Worm (Caenorhabditis elegans): ENCODE measurements around the gene ubc-7.

The ubc-7 gene

ce11 chrIII:9631117-9631655, at the start of gene ubc-7 (continued):
- TF ChIP-seq dpl-1 (GFP tag; optimal IDR thresholded peaks at IDR 0.05), result peak; percentile 95
- TF ChIP-seq ZK185.1 (tag; optimal IDR thresholded peaks at IDR 0.05; ENCODE audit: poor library complexity, severe bottlenecking), result peak; percentile 63
- peak; percentile 22 for TF ChIP-seq snpc-1.3 (tag; optimal IDR thresholded peaks at IDR 0.05; ENCODE audit: insufficient read depth)
- no peak for TF ChIP-seq Y79H2A.3 (GFP tag; conservative IDR thresholded peaks at IDR 0.05)
- no peak for TF ChIP-seq sea-2 (GFP tag; IDR thresholded peaks at IDR 0.05)
- no peak for TF ChIP-seq somi-1 (GFP tag; optimal IDR thresholded peaks at IDR 0.05)
- peak; percentile 30; the same call in 1 of the 2 replicates for TF ChIP-seq madf-3 (GFP tag; IDR thresholded peaks at IDR 0.05)
- no peak for TF ChIP-seq F57C9.4 (tag; optimal IDR thresholded peaks at IDR 0.05)
- no peak for TF ChIP-seq ztf-25 (GFP tag; IDR thresholded peaks at IDR 0.05)
- TF ChIP-seq dox-1 (GFP tag; IDR thresholded peaks at IDR 0.05), result peak; percentile 25; the same call in 1 of the 2 replicates
- TF ChIP-seq madf-10 (tag; optimal IDR thresholded peaks at IDR 0.05), result no peak
- TF ChIP-seq chd-7 (tag; optimal IDR thresholded peaks at IDR 0.05), result no peak
- peak; percentile 43; the same call in 1 of the 2 replicates for TF ChIP-seq nfyb-1 (GFP tag; IDR thresholded peaks at IDR 0.05)
- TF ChIP-seq C06A6.2 (GFP tag; conservative IDR thresholded peaks at IDR 0.05), result no peak
- TF ChIP-seq Y53G8AR.9 (GFP tag; conservative IDR thresholded peaks at IDR 0.05), result no peak
- TF ChIP-seq ztf-3 (GFP tag; optimal IDR thresholded peaks at IDR 0.05), result no peak
- no peak for TF ChIP-seq nhr-27 (tag; optimal IDR thresholded peaks at IDR 0.05)
- peak; percentile 70 for TF ChIP-seq rcor-1 (GFP tag; IDR thresholded peaks at IDR 0.05)
- TF ChIP-seq ccch-3 (GFP tag; optimal IDR thresholded peaks at IDR 0.05), result no peak
- TF ChIP-seq ztf-28 (GFP tag; IDR thresholded peaks at IDR 0.05), result no peak
- no peak for TF ChIP-seq unc-130 (GFP tag; optimal IDR thresholded peaks at IDR 0.05)
- TF ChIP-seq mes-4 (tag; optimal IDR thresholded peaks at IDR 0.05), result no peak
- TF ChIP-seq F39B2.1 (GFP tag; IDR thresholded peaks at IDR 0.05), result no peak
- TF ChIP-seq ceh-40 (GFP tag; IDR thresholded peaks at IDR 0.05), result no peak
- TF ChIP-seq lin-26 (GFP tag; IDR thresholded peaks at IDR 0.05), result no peak
- TF ChIP-seq let-526 (GFP tag; IDR thresholded peaks at IDR 0.05), result 0 out of 2 replicates have a peak, but pooled peaks have one; percentile 6
- no peak for TF ChIP-seq sptf-2 (GFP tag; optimal IDR thresholded peaks at IDR 0.05)
- TF ChIP-seq lin-40 (tag; optimal IDR thresholded peaks at IDR 0.05), result peak; percentile 52
- TF ChIP-seq nhr-120 (GFP tag; IDR thresholded peaks at IDR 0.05), result no peak
- no peak for TF ChIP-seq pbrm-1 (GFP tag; IDR thresholded peaks at IDR 0.05)
- TF ChIP-seq ztf-18 (tag; optimal IDR thresholded peaks at IDR 0.05), result peak; percentile 48

- no peak for TF ChIP-seq F49E8.2 (tag; optimal IDR thresholded peaks at IDR 0.05; ENCODE audit: insufficient read depth)
- TF ChIP-seq ceh-91 (GFP tag; IDR thresholded peaks at IDR 0.05), result no peak
- TF ChIP-seq mes-4 (tag; optimal IDR thresholded peaks at IDR 0.05), result no peak
- TF ChIP-seq T07F8.4 (tag; optimal IDR thresholded peaks at IDR 0.05), result no peak
- no peak for TF ChIP-seq mcd-1 (GFP tag; IDR thresholded peaks at IDR 0.05)
- TF ChIP-seq egl-44 (GFP tag; IDR thresholded peaks at IDR 0.05), result no peak
- TF ChIP-seq ztf-6 (GFP tag; IDR thresholded peaks at IDR 0.05), result no peak
- no peak for TF ChIP-seq chd-7 (tag; optimal IDR thresholded peaks at IDR 0.05)
Observed at ce11 chrIII:9678819-9679218, 47.9 kb upstream of the ubc-7 start, which contains the start of gene ugt-60. ugt-60 (minus strand) TSS chrIII:9679051.

- TF ChIP-seq lin-26 (GFP tag; IDR thresholded peaks at IDR 0.05) (no peak), hrde-1 (tag; optimal IDR thresholded peaks at IDR 0.05; ENCODE audit: borderline replicate concordance) (no peak), K11D2.4 (GFP tag; IDR thresholded peaks at IDR 0.05) (no peak), ZK185.1 (tag; optimal IDR thresholded peaks at IDR 0.05; ENCODE audit: poor library complexity, severe bottlenecking) (no peak), D2030.7 (GFP tag; IDR thresholded peaks at IDR 0.05) (no peak), dox-1 (GFP tag; IDR thresholded peaks at IDR 0.05) (no peak), nhr-120 (GFP tag; IDR thresholded peaks at IDR 0.05) (no peak), ceh-79 (tag; optimal IDR thresholded peaks at IDR 0.05) (no peak), hmg-20 (GFP tag; IDR thresholded peaks at IDR 0.05) (no peak), lir-1 (GFP tag; conservative IDR thresholded peaks at IDR 0.05) (no peak), mxl-1 (tag; optimal IDR thresholded peaks at IDR 0.05) (no peak), F22D6.2 (tag; optimal IDR thresholded peaks at IDR 0.05) (no peak), gei-17 (GFP tag; optimal IDR thresholded peaks at IDR 0.05) (no peak), Y95B8A.8 (GFP tag; IDR thresholded peaks at IDR 0.05) (no peak)
Observed at ce11 chrIII:9669546-9669945, 38.6 kb upstream of the ubc-7 start.
